Fruit fly (Drosophila melanogaster) whole organism, embryonic: ENCODE measurements around the gene Abl.

Source experiments
- CG2875 ChIP-seq: fragments of 200-800 bp; sonication (Bioruptor generic); optimal IDR thresholded peaks from 2 replicates; lab custom pipeline; 2017; ENCODE audit warnings: missing biosample characterization, mild to moderate bottlenecking, missing genetic modification characterization, missing genetic modification reagents
- CG31441 ChIP-seq: fragments of 200-800 bp; sonication (Bioruptor generic); IDR thresholded peaks from 2 replicates; pipeline ENCODE4 v1.3.6; 2022; ENCODE audit warnings: missing biosample characterization, missing genetic modification characterization
- CG33213 ChIP-seq: fragments of 200-800 bp; sonication (Bioruptor generic); optimal IDR thresholded peaks from 3 replicates; lab custom pipeline; 2016; ENCODE audit warnings: missing biosample characterization, missing genetic modification characterization

DNA sequence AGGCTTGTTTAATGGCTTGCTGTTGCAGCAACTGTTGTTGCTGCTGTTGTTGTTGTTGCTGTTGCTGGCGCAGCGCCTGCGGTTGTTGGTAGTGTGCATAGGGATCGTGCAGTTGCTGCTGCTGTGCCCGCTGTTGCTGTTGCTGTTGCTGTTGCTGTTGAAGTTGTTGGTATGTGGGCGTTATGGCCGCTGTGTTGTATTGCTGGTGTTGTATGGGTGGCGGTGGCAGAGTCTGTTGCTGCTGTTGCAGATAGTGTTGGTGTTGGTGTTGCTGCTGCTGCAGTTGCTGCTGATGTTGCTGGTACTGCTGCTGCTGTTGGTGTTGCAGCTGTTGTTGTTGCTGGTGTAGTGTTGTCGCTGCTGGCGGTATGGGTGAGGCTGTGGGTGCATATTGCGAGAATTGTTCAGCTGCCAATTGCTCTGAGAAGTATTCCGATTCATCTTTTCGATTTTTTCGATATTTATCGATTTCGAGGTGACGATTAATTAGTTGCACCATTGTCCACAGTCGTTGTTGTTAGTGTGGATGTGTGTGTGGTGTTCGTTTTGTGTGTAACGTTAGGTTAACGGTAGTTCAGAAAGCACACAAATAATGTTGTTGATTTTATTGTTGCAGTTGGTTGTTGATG, 31.9 kb upstream of the Abl start:
- TF ChIP-seq CG2875 (GFP tag; lab: Kevin White, UChicago): no peak
- no peak for TF ChIP-seq CG31441
- TF ChIP-seq CG33213 (GFP tag; lab: Kevin White, UChicago): no peak
